Fruit fly (Drosophila melanogaster) whole organism, wandering third instar larva: ENCODE results near the gene m-cup.

Source experiments
- Abd-B ChIP-seq: fragments of >200 bp; optimal IDR thresholded peaks from 2 replicates; lab custom pipeline; 2017; ENCODE audit warnings: missing biosample characterization, missing genetic modification characterization
- Dfd ChIP-seq: fragments of >200 bp; optimal IDR thresholded peaks from 2 replicates; lab custom pipeline; 2017; ENCODE audit warnings: missing biosample characterization, missing genetic modification characterization
- Jra ChIP-seq: sonication (Bioruptor generic); optimal IDR thresholded peaks from 2 replicates; lab custom pipeline; 2016; ENCODE audit warnings: missing biosample characterization, missing genetic modification characterization
- Mio ChIP-seq: sonication (Bioruptor generic); optimal IDR thresholded peaks from 2 replicates; lab custom pipeline; 2016; ENCODE audit warnings: missing biosample characterization, missing genetic modification characterization
- Myc ChIP-seq: fragments of >200 bp; optimal IDR thresholded peaks from 2 replicates; lab custom pipeline; 2017
- Vsx2 ChIP-seq: fragments of 200-300, 225-300 bp; sonication (Bioruptor generic); optimal IDR thresholded peaks from 2 replicates; lab custom pipeline; 2018; ENCODE audit warnings: missing biosample characterization, missing genetic modification characterization; ENCODE audit not compliant: partially characterized antibody
- br ChIP-seq: fragments of 200-800 bp; sonication (Bioruptor generic); optimal IDR thresholded peaks from 2 replicates; lab custom pipeline; 2016; ENCODE audit warnings: missing biosample characterization, missing genetic modification characterization
- h ChIP-seq: fragments of 200-800 bp; sonication (Bioruptor generic); optimal IDR thresholded peaks from 3 replicates; lab custom pipeline; 2016; ENCODE audit warnings: missing biosample characterization, mild to moderate bottlenecking, missing genetic modification characterization
- jim ChIP-seq: fragments of 175-275, 200-325 bp; sonication (Bioruptor generic); optimal IDR thresholded peaks from 2 replicates; lab custom pipeline; 2016; ENCODE audit warnings: missing biosample characterization, mild to moderate bottlenecking, missing genetic modification characterization
- lola ChIP-seq: fragments of >200 bp; optimal IDR thresholded peaks from 2 replicates; lab custom pipeline; 2017; ENCODE audit warnings: missing biosample characterization, missing genetic modification characterization
- pan ChIP-seq: fragments of >200 bp; optimal IDR thresholded peaks from 2 replicates; lab custom pipeline; 2017
- psq ChIP-seq: fragments of 200-800 bp; sonication (Bioruptor generic); optimal IDR thresholded peaks from 3 replicates; lab custom pipeline; 2017; ENCODE audit warnings: missing biosample characterization, mild to moderate bottlenecking, missing genetic modification characterization, moderate library complexity

DNA sequence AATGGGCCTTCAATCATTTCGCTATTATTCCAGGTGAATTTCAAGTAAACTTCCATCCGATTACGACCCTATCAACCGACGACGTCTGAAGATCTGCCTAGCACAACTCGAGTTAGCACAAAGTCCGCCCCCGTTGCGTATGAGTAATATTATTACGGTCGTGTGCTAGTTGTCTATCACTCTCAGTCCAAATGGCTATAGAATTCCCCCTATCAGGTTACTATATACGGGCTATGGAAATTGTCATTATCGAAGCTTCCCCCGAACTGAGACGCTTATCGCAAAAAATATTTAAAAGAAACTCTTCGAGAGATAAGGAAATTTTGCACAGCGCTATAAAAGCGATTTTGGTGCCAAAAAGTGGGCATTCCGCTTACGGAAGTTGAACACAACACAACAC, 13.5 kb downstream of the m-cup start, which contains the start of gene CG5246:
- TF ChIP-seq psq (GFP tag; lab: Kevin White, UChicago), result no peak
- peak; percentile 49 for TF ChIP-seq h
- TF ChIP-seq br (GFP tag; lab: Kevin White, UChicago), result no peak
- no peak for TF ChIP-seq Jra (GFP tag; lab: Kevin White, UChicago)
- no peak for TF ChIP-seq Dfd (GFP tag; lab: Kevin White, UChicago)
- TF ChIP-seq Mio (GFP tag; lab: Kevin White, UChicago), result no peak
- TF ChIP-seq jim (GFP tag; lab: Kevin White, UChicago), result no peak
- no peak for TF ChIP-seq pan (lab: Kevin White, UChicago)
- TF ChIP-seq Vsx2, result no peak
- TF ChIP-seq lola (GFP tag; lab: Kevin White, UChicago), result no peak
- no peak for TF ChIP-seq Abd-B
- no peak for TF ChIP-seq Myc (lab: Kevin White, UChicago)
